Worm (Caenorhabditis elegans): ENCODE results near the gene Y54G11A.9.

Gene Y54G11A.9

ce11 chrII:14365182-14365751 is 19.0 kb upstream of the Y54G11A.9 start, which contains the start of gene imb-2 (continued):
- TF ChIP-seq madf-8 (GFP tag; conservative IDR thresholded peaks at IDR 0.05) (peak; percentile 49), nhr-27 (tag; optimal IDR thresholded peaks at IDR 0.05) (no peak), ceh-79 (tag; optimal IDR thresholded peaks at IDR 0.05) (no peak), ZK185.1 (tag; optimal IDR thresholded peaks at IDR 0.05; ENCODE audit: poor library complexity, severe bottlenecking) (no peak), Y56A3A.18 (GFP tag; IDR thresholded peaks at IDR 0.05) (no peak), mes-4 (tag; optimal IDR thresholded peaks at IDR 0.05) (no peak), rcor-1 (GFP tag; IDR thresholded peaks at IDR 0.05) (0 out of 2 replicates have a peak, but pooled peaks have one; percentile 17), fkh-3 (tag; optimal IDR thresholded peaks at IDR 0.05) (no peak), snpc-1.3 (tag; optimal IDR thresholded peaks at IDR 0.05; ENCODE audit: insufficient read depth) (peak; percentile 2), ztf-26 (tag; optimal IDR thresholded peaks at IDR 0.05) (no peak), lin-35 (GFP tag; optimal IDR thresholded peaks at IDR 0.05) (peak in 1 of 3 experiments; percentile 73), nhr-80 (tag; optimal IDR thresholded peaks at IDR 0.05) (peak; percentile 44), die-1 (tag; optimal IDR thresholded peaks at IDR 0.05) (no peak), lin-54 (GFP tag; optimal IDR thresholded peaks at IDR 0.05) (peak; percentile 68), ceh-91 (GFP tag; IDR thresholded peaks at IDR 0.05) (peak; percentile 52; the same call in 1 of the 2 replicates), ztf-6 (GFP tag; IDR thresholded peaks at IDR 0.05) (no peak)

DNA sequence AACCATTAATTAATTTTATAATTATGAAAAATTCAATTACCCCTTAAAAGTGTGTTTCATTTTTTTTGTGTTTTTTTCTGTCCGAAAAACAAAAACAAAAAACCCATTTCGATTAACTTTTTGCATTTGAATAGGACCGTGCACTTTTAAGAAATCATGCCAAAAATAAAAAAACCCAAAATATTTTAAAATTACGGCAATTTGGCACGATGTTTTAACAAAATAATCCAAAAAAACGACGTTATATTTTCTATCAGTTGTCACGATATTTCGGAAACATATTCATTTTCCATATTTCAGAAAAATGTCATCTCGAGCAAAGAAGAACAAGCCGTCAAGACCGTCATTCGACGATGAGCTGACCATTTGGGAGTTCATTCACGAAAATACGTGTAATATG is 15.5 kb upstream of the Y54G11A.9 start, which contains the start of gene tebp-1:
Gene tebp-1, plus strand, starts transcription at position 301 of the 400 bp plus-strand sequence.
- TF ChIP-seq T07F8.4 (tag; optimal IDR thresholded peaks at IDR 0.05): no peak
- no peak for TF ChIP-seq ztf-28 (GFP tag; IDR thresholded peaks at IDR 0.05)

DNA sequence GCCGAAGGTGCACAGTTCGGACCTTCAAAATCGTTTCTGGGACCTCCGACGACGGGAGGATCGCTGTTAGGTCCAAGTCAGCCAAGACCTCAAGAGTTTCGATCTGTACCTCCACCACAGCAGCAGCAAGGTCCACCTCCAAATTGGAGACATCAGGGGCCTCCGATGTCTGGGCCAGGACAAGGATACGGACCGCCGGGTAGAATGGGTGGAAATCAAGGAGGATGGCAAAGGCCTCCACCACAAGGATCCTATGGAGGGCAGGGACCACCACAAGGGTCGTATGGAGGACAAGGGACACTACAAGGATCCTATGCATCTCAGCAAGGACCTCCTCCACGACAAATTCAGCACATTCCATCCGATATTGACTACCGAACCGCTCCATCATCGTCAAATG is 14.4 kb upstream of the Y54G11A.9 start:
- TF ChIP-seq bed-1 (GFP tag; IDR thresholded peaks at IDR 0.05): 0 out of 2 replicates have a peak, but pooled peaks have one; percentile 4
- no peak for TF ChIP-seq lsy-27 (tag; optimal IDR thresholded peaks at IDR 0.05; ENCODE audit: borderline replicate concordance, insufficient read depth)
- no peak for TF ChIP-seq ceh-58 (GFP tag; IDR thresholded peaks at IDR 0.05)
- TF ChIP-seq zfh-2 (GFP tag; conservative IDR thresholded peaks at IDR 0.05): peak; percentile 52; the same call in 1 of the 2 replicates

- TF ChIP-seq rec-8 (tag; optimal IDR thresholded peaks at IDR 0.05) (no peak), snpc-3.4 (tag; optimal IDR thresholded peaks at IDR 0.05) (no peak), Y79H2A.3 (GFP tag; conservative IDR thresholded peaks at IDR 0.05) (no peak), lsy-27 (tag; optimal IDR thresholded peaks at IDR 0.05; ENCODE audit: borderline replicate concordance, insufficient read depth) (no peak), ama-1 (optimal IDR thresholded peaks at IDR 0.05) (no peak), ama-1 (GFP tag; optimal IDR thresholded peaks at IDR 0.05) (no peak), madf-8 (GFP tag; conservative IDR thresholded peaks at IDR 0.05) (no peak), snpc-1.1 (tag; optimal IDR thresholded peaks at IDR 0.05; ENCODE audit: insufficient read depth) (peak; percentile 8)
These were observed 12.8 kb upstream of the Y54G11A.9 start for ce11 chrII:14359007-14359406.

- TF ChIP-seq F49E8.2 (tag; optimal IDR thresholded peaks at IDR 0.05; ENCODE audit: insufficient read depth): no peak
- TF ChIP-seq mcd-1 (GFP tag; IDR thresholded peaks at IDR 0.05): peak; percentile 67
- TF ChIP-seq cebp-1 (GFP tag; IDR thresholded peaks at IDR 0.05): no peak
- TF ChIP-seq cebp-1 (tag; optimal IDR thresholded peaks at IDR 0.05): peak; percentile 68
- no peak for TF ChIP-seq ceh-100 (GFP tag; IDR thresholded peaks at IDR 0.05)
- peak; percentile 50 for TF ChIP-seq madf-6 (GFP tag; IDR thresholded peaks at IDR 0.05)
- peak; percentile 32 for TF ChIP-seq snpc-1.3 (tag; optimal IDR thresholded peaks at IDR 0.05; ENCODE audit: insufficient read depth)
- TF ChIP-seq K12H6.12 (tag; optimal IDR thresholded peaks at IDR 0.05): peak; percentile 29
- TF ChIP-seq mel-28 (tag; optimal IDR thresholded peaks at IDR 0.05; ENCODE audit: borderline replicate concordance): no peak
- TF ChIP-seq nhr-80 (tag; optimal IDR thresholded peaks at IDR 0.05): peak; percentile 5
- TF ChIP-seq attf-5 (GFP tag; optimal IDR thresholded peaks at IDR 0.05): peak; percentile 94
- peak; percentile 54 for TF ChIP-seq lin-40 (tag; optimal IDR thresholded peaks at IDR 0.05)
- TF ChIP-seq F33H1.4 (GFP tag; IDR thresholded peaks at IDR 0.05): peak; percentile 29; the same call in 1 of the 2 replicates
- TF ChIP-seq dpl-1 (GFP tag; optimal IDR thresholded peaks at IDR 0.05): peak; percentile 34
- peak; percentile 35; the same call in 1 of the 2 replicates for TF ChIP-seq dox-1 (GFP tag; IDR thresholded peaks at IDR 0.05)
These were observed 11.7 kb upstream of the Y54G11A.9 start, which contains the start of the genes agl-1 and pfs-2 for ce11 chrII:14357936-14358416. TSS of gene agl-1 (minus strand) at chrII:14358113. TSS of gene pfs-2 (plus strand) at chrII:14358366.
